Fruit fly (Drosophila melanogaster): ENCODE data around the gene CG3088.

DNA sequence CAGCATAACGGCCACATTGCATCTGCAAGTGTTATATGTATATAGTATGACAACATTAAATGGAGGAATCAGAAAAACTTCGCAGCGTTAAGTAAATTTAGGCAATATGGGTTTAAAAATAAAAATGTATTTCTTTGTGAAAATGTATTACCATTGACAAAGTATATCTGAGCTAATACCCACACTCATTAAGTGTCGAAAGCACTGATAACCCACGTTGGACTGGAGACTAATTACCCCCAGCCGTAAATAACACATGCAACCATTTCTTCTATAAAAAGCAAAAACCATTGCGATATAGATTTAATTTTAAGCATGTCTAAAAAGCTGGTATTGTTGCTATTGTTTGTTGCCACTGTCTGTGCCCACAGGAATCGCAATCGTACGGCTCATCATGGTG lies 36.7 kb upstream of the CG3088 start, which contains the start of gene CG8329:
- TF ChIP-seq EcR (GFP tag; optimal IDR thresholded peaks at IDR 0.05): no peak
- TF ChIP-seq CG8478 (optimal IDR thresholded peaks at IDR 0.05): no peak

Data from whole organism.